Worm (Caenorhabditis elegans) whole organism, L2 larva: ENCODE data around the gene ZK632.14.

ENCODE experiments used
- C34F6.9 ChIP-seq: fragments of 150-350 bp; optimal IDR thresholded peaks from 2 replicates; lab custom pipeline; 2014; ENCODE audit warnings: missing biosample characterization, missing genetic modification characterization
- Y55F3AM.14 ChIP-seq: fragments of 200-800 bp; sonication (Bioruptor generic); optimal IDR thresholded peaks from 2 replicates; lab custom pipeline; 2018; ENCODE audit warnings: mild to moderate bottlenecking, missing genetic modification characterization, missing compliant biosample characterization
- blmp-1 ChIP-seq: sonication (generic microtip); optimal IDR thresholded peaks from 2 replicates; lab custom pipeline; 2017; ENCODE audit warnings: missing genetic modification characterization, mild to moderate bottlenecking, missing compliant biosample characterization, antibody characterized with exemption, moderate library complexity; ENCODE audit not compliant: insufficient read depth
- crh-2 ChIP-seq: sonication (generic microtip); optimal IDR thresholded peaks from 2 replicates; lab custom pipeline; 2017; ENCODE audit warnings: missing biosample characterization, missing genetic modification characterization
- dmd-4 ChIP-seq: sonication (generic microtip); optimal IDR thresholded peaks from 2 replicates; lab custom pipeline; 2017; ENCODE audit warnings: missing biosample characterization, missing genetic modification characterization
- egl-27 ChIP-seq: sonication (generic microtip); optimal IDR thresholded peaks from 3 replicates; lab custom pipeline; 2017; ENCODE audit warnings: missing biosample characterization, missing genetic modification reagents, missing genetic modification characterization
- fos-1 ChIP-seq: fragments of 150-350 bp; optimal IDR thresholded peaks from 2 replicates; lab custom pipeline; 2014; ENCODE audit warnings: missing biosample characterization, missing genetic modification characterization
- lin-11 ChIP-seq: fragments of 150-350 bp; sonication (generic microtip); optimal IDR thresholded peaks from 2 replicates; lab custom pipeline; 2014; ENCODE audit warnings: missing biosample characterization, missing genetic modification characterization, inconsistent platforms, mixed read lengths
- lin-13 ChIP-seq: fragments of 150-350 bp; optimal IDR thresholded peaks from 2 replicates; lab custom pipeline; 2014; ENCODE audit warnings: missing biosample characterization, missing genetic modification reagents, missing genetic modification characterization
- lsy-2 ChIP-seq, 2 experiments: fragments of 150-350 bp in 1 of 2; sonication (generic microtip) in 1 of 2; optimal IDR thresholded peaks; 2 replicates each; lab custom pipeline; 2014 to 2017; ENCODE audit warnings: missing biosample characterization in 2 of 2, missing genetic modification characterization in 2 of 2
- nhr-10 ChIP-seq: sonication (generic microtip); optimal IDR thresholded peaks from 2 replicates; lab custom pipeline; 2017; ENCODE audit warnings: missing biosample characterization, missing genetic modification characterization
- nhr-129 ChIP-seq: fragments of 150-350 bp; optimal IDR thresholded peaks from 2 replicates; lab custom pipeline; 2014; ENCODE audit warnings: missing biosample characterization, missing genetic modification characterization
- nhr-21 ChIP-seq: fragments of 150-350 bp; optimal IDR thresholded peaks from 2 replicates; lab custom pipeline; 2014; ENCODE audit warnings: missing biosample characterization, missing genetic modification characterization
- nhr-23 ChIP-seq: fragments of 150-350 bp; optimal IDR thresholded peaks from 2 replicates; lab custom pipeline; 2014; ENCODE audit warnings: missing biosample characterization, missing genetic modification reagents, missing genetic modification characterization
- nhr-237 ChIP-seq: fragments of 150-350 bp; optimal IDR thresholded peaks from 2 replicates; lab custom pipeline; 2014; ENCODE audit warnings: missing biosample characterization, missing genetic modification characterization
- nhr-25 ChIP-seq: fragments of 150-350 bp; sonication (generic microtip); optimal IDR thresholded peaks from 3 replicates; lab custom pipeline; 2014; ENCODE audit warnings: missing biosample characterization, missing genetic modification characterization
- nhr-6 ChIP-seq: fragments of 150-350 bp; optimal IDR thresholded peaks from 2 replicates; lab custom pipeline; 2014; ENCODE audit warnings: missing biosample characterization, missing genetic modification characterization
- sem-4 ChIP-seq: fragments of 150-350 bp; optimal IDR thresholded peaks from 2 replicates; lab custom pipeline; 2014; ENCODE audit warnings: missing biosample characterization, missing genetic modification reagents, missing genetic modification characterization
- skn-1 ChIP-seq: sonication (generic microtip); optimal IDR thresholded peaks from 2 replicates; lab custom pipeline; 2017; ENCODE audit warnings: missing biosample characterization, missing genetic modification characterization
- sma-9 ChIP-seq, 2 experiments: fragments of 150-350 bp in 1 of 2; sonication (generic microtip) in 1 of 2; optimal IDR thresholded peaks; 2 replicates each; lab custom pipeline; 2014 to 2016; ENCODE audit warnings: missing genetic modification characterization in 2 of 2, mild to moderate bottlenecking in 1 of 2, missing biosample characterization in 1 of 2, missing compliant biosample characterization in 1 of 2, missing genetic modification reagents in 1 of 2, moderate library complexity in 1 of 2
- snpc-4 ChIP-seq: fragments of 150-350 bp; optimal IDR thresholded peaks from 2 replicates; lab custom pipeline; 2014; ENCODE audit warnings: missing biosample characterization, missing genetic modification characterization
- unc-55 ChIP-seq: fragments of 150-350 bp; sonication (generic microtip); optimal IDR thresholded peaks from 3 replicates; lab custom pipeline; 2014; ENCODE audit warnings: missing biosample characterization, missing genetic modification reagents, missing genetic modification characterization
- unc-62 ChIP-seq: fragments of 150-350 bp; optimal IDR thresholded peaks from 2 replicates; lab custom pipeline; 2014; ENCODE audit warnings: missing biosample characterization, missing genetic modification reagents, missing genetic modification characterization
- zag-1 ChIP-seq: fragments of 150-350 bp; optimal IDR thresholded peaks from 2 replicates; lab custom pipeline; 2014; ENCODE audit warnings: missing biosample characterization, missing genetic modification characterization
- ztf-1 ChIP-seq: fragments of 200-800 bp; sonication (Bioruptor generic); conservative IDR thresholded peaks from 2 replicates; pipeline ENCODE4 v1.3.6; 2022; ENCODE audit warnings: missing genetic modification characterization, missing compliant biosample characterization
- ztf-4 ChIP-seq: fragments of 150-350 bp; optimal IDR thresholded peaks from 2 replicates; lab custom pipeline; 2014; ENCODE audit warnings: missing biosample characterization, missing genetic modification characterization

The ZK632.14 gene

DNA sequence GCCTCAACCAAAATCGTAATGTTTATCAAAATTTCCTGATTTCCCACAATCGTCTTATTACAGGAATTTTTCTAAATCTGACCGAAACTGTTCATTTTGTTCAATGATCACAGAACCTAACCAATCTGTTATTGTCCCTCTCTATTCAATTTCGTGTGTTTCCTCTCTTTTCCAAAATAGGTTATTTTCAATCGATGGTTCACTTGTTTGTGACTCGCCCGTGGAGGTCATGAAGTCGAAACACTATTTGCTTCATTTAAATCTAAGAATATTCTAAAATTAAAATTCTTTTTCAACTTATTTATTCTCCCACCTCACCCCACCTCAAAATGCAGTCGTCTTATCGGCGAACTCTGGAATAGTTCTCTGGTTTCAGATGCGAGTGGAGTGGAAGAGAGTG lies 37.6 kb downstream of the ZK632.14 start:
- TF ChIP-seq nhr-10 (no peak), egl-27 (no peak), crh-2 (tag; lab: Kevin White, UChicago) (no peak), fos-1 (peak; percentile 6)
- TF ChIP-seq, all 48 proteins: peak for 1

DNA sequence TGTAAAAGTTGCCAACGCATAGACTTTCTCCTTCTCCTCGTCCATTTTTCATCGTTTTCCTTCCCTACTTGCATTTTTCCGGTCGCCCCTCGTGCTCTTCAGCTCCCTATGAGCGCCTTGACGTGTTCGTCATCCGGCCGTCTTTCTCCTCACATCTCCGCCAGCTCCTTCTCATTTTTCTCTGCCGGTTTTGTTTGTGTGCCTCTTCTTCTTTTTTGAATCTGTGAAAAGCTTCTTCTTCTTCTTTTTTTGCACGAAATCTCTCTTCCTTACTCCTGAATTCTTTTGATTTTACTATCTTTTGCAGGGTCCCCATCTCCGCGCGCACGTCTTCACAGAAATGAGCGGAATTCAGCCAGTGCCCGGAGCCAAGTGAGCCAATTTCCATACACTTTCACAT lies 38.3 kb downstream of the ZK632.14 start, which contains the start of gene K11H3.3:
Gene K11H3.3, plus strand, starts transcription at position 308 of the 400 bp plus-strand sequence.
- TF ChIP-seq C34F6.9 (tag; lab: Kevin White, UChicago) (peak; percentile 5), ztf-1 (GFP tag; lab: Robert Waterston, UW) (no peak), nhr-129 (tag; lab: Kevin White, UChicago) (peak; percentile 10)

DNA sequence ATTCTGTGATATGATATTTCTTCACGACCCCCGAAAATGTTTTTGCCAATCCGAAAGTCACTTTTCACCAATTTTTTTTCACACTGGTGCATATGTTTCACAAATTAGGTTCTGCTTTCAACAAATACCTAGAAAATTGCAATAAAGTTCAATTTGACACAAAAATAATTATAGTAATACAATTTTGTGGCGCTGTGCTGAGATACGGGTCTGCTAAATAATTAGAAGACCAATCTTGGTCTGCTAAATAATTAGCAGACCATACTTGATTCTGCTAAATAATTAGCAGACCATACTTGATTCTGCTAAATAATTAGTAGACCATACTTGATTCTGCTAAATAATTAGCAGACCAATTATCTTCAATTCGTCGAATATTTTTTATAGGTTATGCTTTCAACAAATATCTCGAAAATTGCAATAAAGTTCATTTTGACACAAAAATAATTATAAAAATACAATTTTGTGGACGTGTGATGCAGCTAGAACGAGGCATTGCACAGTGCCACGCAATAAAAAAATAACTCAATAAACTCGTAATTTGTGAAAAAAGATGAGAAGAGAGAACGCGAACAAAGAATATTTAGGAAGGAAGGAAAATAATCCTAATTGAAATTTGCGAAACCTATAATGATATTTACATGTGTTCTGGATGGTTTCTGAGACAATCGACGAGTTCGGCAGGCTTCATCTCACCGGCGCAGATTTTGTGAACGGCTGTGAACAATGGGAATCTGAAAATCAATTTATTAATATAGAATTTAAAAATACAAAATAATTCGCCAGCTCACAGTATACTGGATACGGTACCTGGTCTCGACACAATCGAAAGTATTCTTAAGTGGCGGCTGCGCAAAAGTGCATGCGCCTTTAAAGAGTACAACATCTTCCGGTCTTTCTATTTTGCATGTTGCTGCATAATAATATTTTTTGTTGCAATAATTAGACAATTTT lies 40.7 kb downstream of the ZK632.14 start:
- TF ChIP-seq nhr-21 (tag; lab: Kevin White, UChicago) (peak; percentile 7), nhr-237 (tag; lab: Kevin White, UChicago) (no peak)

DNA sequence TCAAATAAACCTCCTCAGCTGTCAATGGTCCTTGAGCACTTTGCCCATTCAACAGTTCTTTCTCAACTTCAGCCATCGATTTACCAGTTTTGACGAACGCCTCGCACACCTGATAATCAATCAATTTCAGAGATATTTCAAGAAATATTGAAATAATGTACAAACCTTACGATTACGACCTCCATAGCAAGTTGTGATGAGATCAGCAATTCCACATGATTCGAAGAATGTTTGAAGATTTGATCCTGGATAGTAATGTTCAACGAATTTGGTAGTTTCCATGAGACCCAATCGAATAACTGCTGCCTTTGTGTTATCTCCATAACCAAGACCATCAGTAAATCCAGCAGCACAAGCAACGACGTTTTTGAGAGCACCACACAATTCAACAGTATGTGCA lies 41.7 kb downstream of the ZK632.14 start:
- no peak for TF ChIP-seq zag-1
- TF ChIP-seq unc-55 (GFP tag; lab: Kevin White, UChicago) = no peak

DNA sequence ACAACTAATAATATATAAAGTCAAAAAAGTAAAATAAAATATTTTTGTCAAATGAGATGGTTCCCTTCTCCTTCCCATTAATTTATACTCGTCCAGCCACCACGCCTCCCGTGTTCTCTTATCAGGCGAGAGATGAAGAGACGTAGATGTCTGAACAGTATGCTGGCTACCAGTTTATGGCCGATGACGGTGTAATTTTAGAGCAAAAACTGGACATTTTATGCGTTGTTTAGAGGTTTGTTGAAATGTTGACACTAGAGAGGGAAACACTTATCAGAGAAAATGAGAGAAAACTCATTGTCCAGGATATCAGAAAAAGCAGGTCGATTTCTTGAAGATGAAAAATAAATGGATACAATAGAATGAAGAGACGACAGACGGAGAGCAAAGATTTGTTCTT lies 43.9 kb downstream of the ZK632.14 start:
- TF ChIP-seq fos-1 (peak; percentile 56), crh-2 (tag; lab: Kevin White, UChicago) (peak; percentile 50), blmp-1 (tag; lab: Kevin White, UChicago) (no peak), lsy-2 (tag; optimal IDR thresholded peaks at IDR 0.05; lab: Kevin White, UChicago) (peak in 1 of 2 experiments; percentile 6)

DNA sequence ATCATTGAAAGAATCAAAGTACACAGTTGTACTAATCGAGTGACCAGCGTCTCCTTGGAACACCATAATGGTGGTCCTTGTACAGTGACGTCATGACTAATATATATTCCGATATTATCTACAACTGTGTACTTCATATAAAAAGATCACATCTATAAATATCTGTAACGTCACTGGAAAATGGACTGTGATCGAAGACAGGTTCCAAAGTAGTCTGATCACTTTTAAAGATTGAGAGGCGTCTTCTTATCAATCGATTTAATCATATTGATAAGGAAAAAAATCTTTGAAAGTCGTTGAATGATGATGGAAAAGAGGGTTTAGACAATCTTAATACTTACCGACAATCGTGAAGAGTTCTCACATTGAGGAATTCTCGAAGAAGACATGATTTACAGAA lies 44.8 kb downstream of the ZK632.14 start:
- no peak for TF ChIP-seq Y55F3AM.14
- TF ChIP-seq C34F6.9 (tag; lab: Kevin White, UChicago) = no peak
- no peak for TF ChIP-seq ztf-1 (GFP tag; lab: Robert Waterston, UW)
- TF ChIP-seq nhr-237 (tag; lab: Kevin White, UChicago) = no peak
- no peak for TF ChIP-seq nhr-6 (tag; lab: Kevin White, UChicago)
- TF ChIP-seq nhr-129 (tag; lab: Kevin White, UChicago) = no peak
- TF ChIP-seq nhr-25 = peak; percentile 34
- TF ChIP-seq sem-4 (tag; lab: Kevin White, UChicago) = no peak
- TF ChIP-seq ztf-4 (tag; lab: Kevin White, UChicago) = no peak
- TF ChIP-seq nhr-23 (tag; lab: Kevin White, UChicago) = no peak
- TF ChIP-seq snpc-4 (tag; lab: Kevin White, UChicago) = no peak
- TF ChIP-seq zag-1 = no peak
- no peak for TF ChIP-seq unc-62 (GFP tag; lab: Kevin White, UChicago)
- TF ChIP-seq lin-13 (GFP tag; lab: Kevin White, UChicago) = no peak
- TF ChIP-seq lin-11 (tag; lab: Kevin White, UChicago) = no peak
- no peak for TF ChIP-seq nhr-10
- peak; percentile 78 for TF ChIP-seq sma-9 (GFP tag; optimal IDR thresholded peaks at IDR 0.05; lab: Kevin White, UChicago)
- no peak for TF ChIP-seq sma-9 (tag; optimal IDR thresholded peaks at IDR 0.05; lab: Kevin White, UChicago)
- no peak for TF ChIP-seq egl-27
- TF ChIP-seq skn-1 (tag; lab: Kevin White, UChicago) = no peak
- peak; percentile 1 for TF ChIP-seq fos-1

DNA sequence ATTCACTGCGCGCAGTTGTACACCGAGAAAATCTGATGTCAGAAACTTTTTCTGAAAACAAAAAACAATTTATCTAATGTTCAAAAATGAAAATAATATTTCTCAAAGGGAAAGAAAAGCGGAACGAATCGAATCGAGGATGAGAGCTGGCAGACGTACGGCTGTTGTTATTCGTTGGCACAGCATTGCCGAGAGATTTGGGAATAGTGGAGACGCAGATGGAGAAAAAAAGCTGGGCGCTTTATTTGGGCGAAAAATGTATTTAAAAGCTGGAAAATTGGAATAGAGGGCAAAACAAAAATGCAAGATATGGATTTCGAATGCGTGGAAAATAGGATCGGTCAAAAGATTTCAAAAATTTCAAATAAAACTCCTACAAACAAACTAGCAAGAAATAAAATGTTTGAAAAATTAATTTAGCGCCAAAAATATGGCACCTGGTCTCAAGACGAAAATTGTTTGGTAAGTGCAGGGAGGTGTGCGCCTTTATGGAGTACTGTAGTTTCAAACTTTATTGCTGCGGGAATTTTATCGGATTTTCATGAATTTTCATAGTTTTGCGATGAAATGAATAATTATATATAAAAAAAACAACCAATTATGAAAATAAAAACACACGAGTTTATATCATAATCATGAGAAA lies 46.0 kb downstream of the ZK632.14 start, which contains the start of gene gpdh-2:
Gene gpdh-2, minus strand, starts transcription at position 51 of the 643 bp plus-strand sequence.
- TF ChIP-seq lsy-2 (tag; optimal IDR thresholded peaks at IDR 0.05; lab: Kevin White, UChicago) (peak in 1 of 2 experiments; percentile 14), snpc-4 (tag; lab: Kevin White, UChicago) (peak; percentile 9), dmd-4 (tag; lab: Kevin White, UChicago) (no peak), skn-1 (tag; lab: Kevin White, UChicago) (no peak), nhr-129 (tag; lab: Kevin White, UChicago) (peak; percentile 27)
